Fruit fly (Drosophila melanogaster) whole organism, embryonic: ENCODE measurements around the gene ftz-f1.

Experiments used
- Abd-B ChIP-seq: fragments of 200-800 bp; sonication (Bioruptor generic); optimal IDR thresholded peaks from 2 replicates; lab custom pipeline; 2018; ENCODE audit warnings: missing biosample characterization, mild to moderate bottlenecking, missing genetic modification characterization, moderate library complexity
- Aef1 ChIP-seq: fragments of 200-800 bp; sonication (Bioruptor generic); IDR thresholded peaks from 3 replicates; pipeline ENCODE4 v1.3.6; 2022; ENCODE audit warnings: missing biosample characterization, missing genetic modification characterization
- CG10543 ChIP-seq: fragments of 200-800 bp; sonication (Bioruptor generic); optimal IDR thresholded peaks from 3 replicates; lab custom pipeline; 2017; ENCODE audit warnings: missing biosample characterization, mild to moderate bottlenecking, missing genetic modification characterization, moderate library complexity
- CG12391 ChIP-seq: fragments of 200-800 bp; sonication (Bioruptor generic); optimal IDR thresholded peaks from 3 replicates; lab custom pipeline; 2018; ENCODE audit warnings: missing biosample characterization, mild to moderate bottlenecking, missing genetic modification characterization, moderate library complexity
- CG12659 ChIP-seq: fragments of 200-800 bp; sonication (Bioruptor generic); optimal IDR thresholded peaks from 3 replicates; lab custom pipeline; 2017; ENCODE audit warnings: mild to moderate bottlenecking, missing biosample characterization, missing genetic modification reagents, missing genetic modification characterization
- CG13296 ChIP-seq: fragments of 200-800 bp; sonication (Bioruptor generic); optimal IDR thresholded peaks from 3 replicates; lab custom pipeline; 2018; ENCODE audit warnings: missing biosample characterization, mild to moderate bottlenecking, missing genetic modification characterization
- CG14710 ChIP-seq: fragments of 200-800 bp; sonication (Bioruptor generic); optimal IDR thresholded peaks from 3 replicates; lab custom pipeline; 2019; ENCODE audit warnings: missing biosample characterization, mild to moderate bottlenecking, missing genetic modification characterization, moderate library complexity
- CG14860 ChIP-seq: fragments of 200-800 bp; sonication (Bioruptor generic); IDR thresholded peaks from 3 replicates; pipeline ENCODE4 v1.3.6; 2022; ENCODE audit warnings: missing biosample characterization, missing genetic modification characterization; ENCODE audit not compliant: partially characterized antibody
- CG1529 ChIP-seq: fragments of 200-800 bp; sonication (Bioruptor generic); optimal IDR thresholded peaks from 3 replicates; lab custom pipeline; 2018; ENCODE audit warnings: missing biosample characterization, missing genetic modification characterization
- CG16779 ChIP-seq: fragments of 200-800 bp; sonication (Bioruptor generic); IDR thresholded peaks from 2 replicates; pipeline ENCODE4 v1.3.6; 2022; ENCODE audit warnings: missing biosample characterization, missing genetic modification characterization
- CG18476 ChIP-seq: fragments of 200-800 bp; sonication (Bioruptor generic); optimal IDR thresholded peaks from 2 replicates; lab custom pipeline; 2016; ENCODE audit warnings: missing biosample characterization, mild to moderate bottlenecking, missing genetic modification characterization
- CG30020 ChIP-seq: fragments of 200-800 bp; optimal IDR thresholded peaks from 2 replicates; lab custom pipeline; 2019; ENCODE audit warnings: missing biosample characterization, mild to moderate bottlenecking, missing genetic modification characterization, moderate library complexity
- CG30403 ChIP-seq: fragments of 200-800 bp; sonication (Bioruptor generic); optimal IDR thresholded peaks from 3 replicates; lab custom pipeline; 2016; ENCODE audit warnings: missing biosample characterization, missing genetic modification characterization
- CG3407 ChIP-seq: fragments of 200-800 bp; sonication (Bioruptor generic); optimal IDR thresholded peaks from 2 replicates; lab custom pipeline; 2018; ENCODE audit warnings: missing biosample characterization, mild to moderate bottlenecking, missing genetic modification characterization
- CG3995 ChIP-seq: fragments of 200-800 bp; sonication (Bioruptor generic); optimal IDR thresholded peaks from 3 replicates; lab custom pipeline; 2016; ENCODE audit warnings: missing biosample characterization, missing genetic modification characterization
- CG4360 ChIP-seq: fragments of 200-800 bp; sonication (Bioruptor generic); IDR thresholded peaks from 2 replicates; pipeline ENCODE4 v1.3.6; 2022; ENCODE audit warnings: missing biosample characterization, missing genetic modification characterization
- CG9797 ChIP-seq: fragments of 200-800 bp; sonication (Bioruptor generic); optimal IDR thresholded peaks from 3 replicates; lab custom pipeline; 2018; ENCODE audit warnings: missing biosample characterization, mild to moderate bottlenecking, missing genetic modification characterization
- CG9817 ChIP-seq: fragments of 200-800 bp; sonication (Bioruptor generic); optimal IDR thresholded peaks from 2 replicates; lab custom pipeline; 2018; ENCODE audit warnings: missing biosample characterization, mild to moderate bottlenecking, missing genetic modification characterization, moderate library complexity
- CTCF ChIP-seq: fragments of 200-800 bp; sonication (Bioruptor generic); optimal IDR thresholded peaks from 2 replicates; lab custom pipeline; 2017; ENCODE audit warnings: missing biosample characterization, mild to moderate bottlenecking, missing genetic modification characterization, moderate library complexity
- Dll ChIP-seq: fragments of 200-800 bp; sonication (Bioruptor generic); IDR thresholded peaks from 4 replicates; pipeline ENCODE4 v1.3.6; 2022; ENCODE audit warnings: missing biosample characterization, missing genetic modification characterization; ENCODE audit not compliant: partially characterized antibody
- Doc3 ChIP-seq: fragments of 200-800 bp; sonication (Bioruptor generic); IDR thresholded peaks from 3 replicates; pipeline ENCODE4 v1.3.6; 2022; ENCODE audit warnings: missing biosample characterization, missing genetic modification characterization; ENCODE audit not compliant: partially characterized antibody
- Elba2 ChIP-seq: fragments of 200-800 bp; sonication (Bioruptor generic); optimal IDR thresholded peaks from 3 replicates; lab custom pipeline; 2016; ENCODE audit warnings: missing biosample characterization, missing genetic modification characterization
- Fer3 ChIP-seq: fragments of 200-800 bp; sonication (Bioruptor generic); optimal IDR thresholded peaks from 2 replicates; lab custom pipeline; 2018; ENCODE audit warnings: missing biosample characterization, mild to moderate bottlenecking, missing genetic modification characterization, moderate library complexity
- H15 ChIP-seq: fragments of 200-800 bp; sonication (Bioruptor generic); IDR thresholded peaks from 3 replicates; pipeline ENCODE4 v1.3.6; 2022; ENCODE audit warnings: missing biosample characterization, missing genetic modification characterization
- Lim3 ChIP-seq: fragments of 200-800 bp; sonication (Bioruptor generic); IDR thresholded peaks from 2 replicates; pipeline ENCODE4 v1.3.6; 2022; ENCODE audit warnings: missing biosample characterization, missing genetic modification characterization
- Mad ChIP-seq: fragments of 200-800 bp; sonication (Bioruptor generic); optimal IDR thresholded peaks from 2 replicates; lab custom pipeline; 2016; ENCODE audit warnings: missing biosample characterization, missing genetic modification characterization
- Med ChIP-seq: fragments of 200-800 bp; sonication (Bioruptor generic); peaks from one replicate; lab custom pipeline; 2016; ENCODE audit warnings: missing biosample characterization, missing genetic modification characterization, mild to moderate bottlenecking, inconsistent platforms, moderate library complexity
- Myb ChIP-seq: fragments of 200-800 bp; sonication (Bioruptor generic); optimal IDR thresholded peaks from 2 replicates; lab custom pipeline; 2016; ENCODE audit warnings: missing biosample characterization, missing genetic modification characterization
- Sry-δ ChIP-seq: fragments of 200-800 bp; sonication (Bioruptor generic); optimal IDR thresholded peaks from 2 replicates; lab custom pipeline; 2016; ENCODE audit warnings: missing biosample characterization, missing genetic modification characterization
- chif ChIP-seq, 2 experiments: fragments of 200-800 bp; sonication (Bioruptor generic); optimal IDR thresholded peaks; 3 replicates each; lab custom pipeline; 2016; ENCODE audit warnings: missing biosample characterization in 2 of 2, missing genetic modification characterization in 2 of 2
- dmrt11E ChIP-seq: fragments of 200-800 bp; sonication (Bioruptor generic); optimal IDR thresholded peaks from 3 replicates; lab custom pipeline; 2018; ENCODE audit warnings: missing biosample characterization, mild to moderate bottlenecking, missing genetic modification characterization, moderate library complexity
- exex ChIP-seq: fragments of 200-800 bp; sonication (Bioruptor generic); optimal IDR thresholded peaks from 4 replicates; lab custom pipeline; 2018; ENCODE audit warnings: missing biosample characterization, mild to moderate bottlenecking, missing genetic modification characterization, moderate library complexity
- inv ChIP-seq: fragments of 200-800 bp; sonication (Bioruptor generic); IDR thresholded peaks from 2 replicates; pipeline ENCODE4 v1.3.6; 2022; ENCODE audit warnings: missing biosample characterization, missing genetic modification characterization; ENCODE audit not compliant: partially characterized antibody
- knrl ChIP-seq: fragments of 200-800 bp; sonication (Bioruptor generic); IDR thresholded peaks from 3 replicates; pipeline ENCODE4 v1.3.6; 2022; ENCODE audit warnings: missing biosample characterization, missing genetic modification characterization; ENCODE audit not compliant: partially characterized antibody
- mld ChIP-seq: fragments of 200-800 bp; sonication (Bioruptor generic); IDR thresholded peaks from 3 replicates; pipeline ENCODE4 v1.3.6; 2022; ENCODE audit warnings: missing biosample characterization, missing genetic modification characterization; ENCODE audit not compliant: partially characterized antibody
- otp ChIP-seq: fragments of 200-800 bp; sonication (Bioruptor generic); IDR thresholded peaks from 3 replicates; pipeline ENCODE4, ENCODE4 v1.3.6; 2022; ENCODE audit warnings: missing biosample characterization, missing genetic modification characterization
- pita ChIP-seq: fragments of 200-800 bp; sonication (Bioruptor generic); optimal IDR thresholded peaks from 2 replicates; lab custom pipeline; 2017; ENCODE audit warnings: missing biosample characterization, mild to moderate bottlenecking, missing genetic modification characterization
- sob ChIP-seq: fragments of 200-800 bp; sonication (Bioruptor generic); IDR thresholded peaks from 2 replicates; pipeline ENCODE4 v1.3.6; 2022; ENCODE audit warnings: missing biosample characterization, missing genetic modification characterization
- tgo ChIP-seq: fragments of 200-800 bp; sonication (Bioruptor generic); IDR thresholded peaks from 3 replicates; pipeline ENCODE4 v1.3.6; 2022; ENCODE audit warnings: missing biosample characterization, missing genetic modification characterization
- twi ChIP-seq: fragments of 200-800 bp; optimal IDR thresholded peaks from 2 replicates; lab custom pipeline; 2019; ENCODE audit warnings: missing biosample characterization, mild to moderate bottlenecking, missing genetic modification characterization, moderate library complexity

ftz-f1 gene

dm6 chr3L:18747953-18748756, 53.0 kb downstream of the ftz-f1 start, which contains the start of the genes Nufip and Atg3 (continued):
- peak; percentile 65 for TF ChIP-seq CG3995 (GFP tag; lab: Kevin White, UChicago)
- peak; percentile 28 for TF ChIP-seq CG13296 (GFP tag; lab: Kevin White, UChicago)
- TF ChIP-seq CG1529 (GFP tag; lab: Kevin White, UChicago): no peak
- TF ChIP-seq CG16779: 0 out of 2 replicates have a peak, but pooled peaks have one; percentile 42
- TF ChIP-seq CG14860 (GFP tag; lab: Robert Waterston, UW): peak; percentile 60; the same call in 2 of the 3 replicates
- peak; percentile 77 for TF ChIP-seq Doc3 (GFP tag; lab: Robert Waterston, UW)
- peak; percentile 69 for TF ChIP-seq CG14710
- TF ChIP-seq inv: peak; percentile 75
- TF ChIP-seq CG12391 (tag; lab: Kevin White, UChicago): peak; percentile 66
- peak; percentile 70 for TF ChIP-seq Sry-δ (GFP tag; lab: Kevin White, UChicago)
- TF ChIP-seq Myb (GFP tag; lab: Kevin White, UChicago): peak; percentile 20
- peak; percentile 7 for TF ChIP-seq CG9817 (tag; lab: Kevin White, UChicago)
- TF ChIP-seq Abd-B: no peak
- peak; percentile 18 for TF ChIP-seq CG10543 (GFP tag; lab: Kevin White, UChicago)
- TF ChIP-seq exex (tag; lab: Kevin White, UChicago): peak; percentile 22
- TF ChIP-seq CG12659 (GFP tag; lab: Kevin White, UChicago): peak; percentile 69
- peak in 1 of 2 experiments; percentile 36 for TF ChIP-seq chif (GFP tag; optimal IDR thresholded peaks at IDR 0.05; lab: Kevin White, UChicago)
- no peak for TF ChIP-seq Fer3 (tag; lab: Kevin White, UChicago)
- TF ChIP-seq H15 (GFP tag; lab: Robert Waterston, UW): peak; percentile 13; the same call in 1 of the 3 replicates
- TF ChIP-seq Med: peak; percentile 52
- no peak for TF ChIP-seq twi (tag; lab: Kevin White, UChicago)
- no peak for TF ChIP-seq CG3407 (GFP tag; lab: Kevin White, UChicago)
- no peak for TF ChIP-seq pita (GFP tag; lab: Kevin White, UChicago)
- no peak for TF ChIP-seq Elba2 (GFP tag; lab: Kevin White, UChicago)
- TF ChIP-seq Aef1: peak; percentile 49; the same call in 2 of the 3 replicates
- peak; percentile 69 for TF ChIP-seq CG30020 (tag; lab: Kevin White, UChicago)
- TF ChIP-seq dmrt11E: peak; percentile 38
- peak; percentile 80 for TF ChIP-seq CG9797
- peak; percentile 46 for TF ChIP-seq CG30403 (GFP tag; lab: Kevin White, UChicago)
- TF ChIP-seq Lim3 (GFP tag; lab: Robert Waterston, UW): no peak

dm6 chr3L:18746169-18746568, 54.9 kb downstream of the ftz-f1 start:
- TF ChIP-seq CG18476 (GFP tag; lab: Kevin White, UChicago): no peak
- no peak for TF ChIP-seq sob (GFP tag; lab: Robert Waterston, UW)
- TF ChIP-seq mld (GFP tag; lab: Robert Waterston, UW): 0 out of 3 replicates have a peak, but pooled peaks have one; percentile 7
- TF ChIP-seq Dll (GFP tag; lab: Robert Waterston, UW): 0 out of 4 replicates have a peak, but pooled peaks have one; percentile 5
- peak; percentile 74 for TF ChIP-seq CG4360 (GFP tag; lab: Robert Waterston, UW)
- no peak for TF ChIP-seq tgo (GFP tag; lab: Robert Waterston, UW)
- TF ChIP-seq Mad (GFP tag; lab: Kevin White, UChicago): no peak
- no peak for TF ChIP-seq CTCF (GFP tag; lab: Kevin White, UChicago)
- no peak for TF ChIP-seq otp (GFP tag; lab: Robert Waterston, UW)
- no peak for TF ChIP-seq knrl
